Worm (Caenorhabditis elegans): Measurements from ENCODE around the gene del-5.

The del-5 gene

DNA sequence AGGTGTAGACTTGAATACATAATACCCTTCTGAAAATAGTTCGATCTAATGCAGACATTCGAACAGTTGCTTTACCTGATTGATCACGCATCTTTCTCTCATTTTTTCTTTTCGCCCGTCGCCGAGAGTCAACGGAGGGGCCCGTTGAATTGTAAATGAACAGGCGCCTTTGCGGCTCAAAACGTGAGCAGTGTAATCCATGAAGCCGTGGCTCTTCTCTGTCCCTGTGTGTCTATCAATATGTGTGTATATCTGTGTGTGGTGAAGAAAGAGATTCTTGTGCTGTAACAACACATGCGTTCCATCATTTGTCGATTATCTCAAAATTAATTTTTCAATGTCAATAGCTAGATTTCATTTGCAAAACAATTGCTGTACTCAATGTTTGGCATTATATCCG, 27.6 kb upstream of the del-5 start:
- TF ChIP-seq ceh-40 (GFP tag; IDR thresholded peaks at IDR 0.05) (no peak), repo-1 (tag; optimal IDR thresholded peaks at IDR 0.05) (no peak), B0019.2 (GFP tag; conservative IDR thresholded peaks at IDR 0.05) (no peak), Y95B8A.8 (GFP tag; IDR thresholded peaks at IDR 0.05) (no peak), let-526 (GFP tag; IDR thresholded peaks at IDR 0.05) (no peak), F23B12.7 (tag; optimal IDR thresholded peaks at IDR 0.05; ENCODE audit: insufficient read depth) (no peak), pbrm-1 (GFP tag; IDR thresholded peaks at IDR 0.05) (no peak), tbx-9 (tag; optimal IDR thresholded peaks at IDR 0.05; ENCODE audit: borderline replicate concordance) (no peak), F33H1.4 (GFP tag; IDR thresholded peaks at IDR 0.05) (no peak), F52B5.7 (tag; optimal IDR thresholded peaks at IDR 0.05) (no peak), efl-1 (GFP tag; optimal IDR thresholded peaks at IDR 0.05) (no peak), F37B4.10 (GFP tag; IDR thresholded peaks at IDR 0.05) (no peak), nhr-80 (tag; optimal IDR thresholded peaks at IDR 0.05) (no peak)

ce11 chrX:11034430-11035117, 26.6 kb upstream of the del-5 start:
- TF ChIP-seq lin-35 (GFP tag; optimal IDR thresholded peaks at IDR 0.05) (no peak), snpc-4 (GFP tag; optimal IDR thresholded peaks at IDR 0.05) (no peak), snpc-4 (tag; optimal IDR thresholded peaks at IDR 0.05) (no peak), dpl-1 (GFP tag; optimal IDR thresholded peaks at IDR 0.05) (no peak), bed-2 (GFP tag; IDR thresholded peaks at IDR 0.05) (no peak), ets-4 (GFP tag; optimal IDR thresholded peaks at IDR 0.05) (no peak), ztf-28 (GFP tag; IDR thresholded peaks at IDR 0.05) (no peak), dox-1 (GFP tag; IDR thresholded peaks at IDR 0.05) (0 out of 2 replicates have a peak, but pooled peaks have one; percentile 28), zfh-2 (GFP tag; conservative IDR thresholded peaks at IDR 0.05) (peak; percentile 88), F55B11.4 (tag; optimal IDR thresholded peaks at IDR 0.05; ENCODE audit: borderline replicate concordance, insufficient read depth) (no peak), lin-54 (GFP tag; optimal IDR thresholded peaks at IDR 0.05) (no peak), rcor-1 (GFP tag; IDR thresholded peaks at IDR 0.05) (no peak), C06A6.2 (GFP tag; conservative IDR thresholded peaks at IDR 0.05) (no peak), lir-1 (GFP tag; conservative IDR thresholded peaks at IDR 0.05) (no peak), ceh-100 (GFP tag; IDR thresholded peaks at IDR 0.05) (no peak), attf-6 (GFP tag; IDR thresholded peaks at IDR 0.05) (no peak), sdz-38 (tag; optimal IDR thresholded peaks at IDR 0.05) (no peak), Y95B8A.8 (GFP tag; IDR thresholded peaks at IDR 0.05) (no peak), aptf-2 (GFP tag; conservative IDR thresholded peaks at IDR 0.05) (no peak), zim-3 (tag; optimal IDR thresholded peaks at IDR 0.05) (no peak), F57A8.1 (GFP tag; optimal IDR thresholded peaks at IDR 0.05) (no peak), chd-7 (tag; optimal IDR thresholded peaks at IDR 0.05) (no peak), ceh-91 (GFP tag; IDR thresholded peaks at IDR 0.05) (no peak), mel-28 (tag; optimal IDR thresholded peaks at IDR 0.05; ENCODE audit: borderline replicate concordance) (no peak), K11D2.4 (GFP tag; IDR thresholded peaks at IDR 0.05) (no peak), pha-4 (tag; optimal IDR thresholded peaks at IDR 0.05) (no peak), unc-62 (GFP tag; optimal IDR thresholded peaks at IDR 0.05) (no peak), Y53F4B.3 (GFP tag; IDR thresholded peaks at IDR 0.05) (no peak), hmg-1.2 (GFP tag; IDR thresholded peaks at IDR 0.05) (no peak), K12H6.12 (tag; optimal IDR thresholded peaks at IDR 0.05) (peak; percentile 7), ztf-25 (GFP tag; IDR thresholded peaks at IDR 0.05) (no peak), lin-40 (tag; optimal IDR thresholded peaks at IDR 0.05) (peak; percentile 18), fkh-3 (tag; optimal IDR thresholded peaks at IDR 0.05) (no peak), hmg-20 (GFP tag; IDR thresholded peaks at IDR 0.05) (0 out of 2 replicates have a peak, but pooled peaks have one; percentile 29), let-526 (GFP tag; IDR thresholded peaks at IDR 0.05) (no peak), ztf-26 (tag; optimal IDR thresholded peaks at IDR 0.05) (no peak), bed-1 (GFP tag; IDR thresholded peaks at IDR 0.05) (no peak)

Data from whole organism, young adult.